Fruit fly (Drosophila melanogaster) whole organism, embryonic: ENCODE measurements around the gene Dmtn.

Source experiments
- ATbp ChIP-seq: fragments of 200-800 bp; sonication (Bioruptor generic); optimal IDR thresholded peaks from 2 replicates; lab custom pipeline; 2017; ENCODE audit warnings: missing biosample characterization, mild to moderate bottlenecking, missing genetic modification characterization, missing genetic modification reagents
- BEAF-32 ChIP-seq: fragments of 200-800 bp; sonication (Bioruptor generic); optimal IDR thresholded peaks from 3 replicates; lab custom pipeline; 2017; ENCODE audit warnings: missing biosample characterization, missing genetic modification characterization, mild to moderate bottlenecking, moderate library complexity, missing genetic modification reagents
- Bgb ChIP-seq: fragments of 200-800 bp; sonication (Bioruptor generic); IDR thresholded peaks from 2 replicates; pipeline ENCODE4 v1.3.6; 2022; ENCODE audit warnings: missing biosample characterization, missing genetic modification characterization; ENCODE audit not compliant: partially characterized antibody
- CG10274 ChIP-seq: fragments of 200-800 bp; sonication (Bioruptor generic); optimal IDR thresholded peaks from 3 replicates; lab custom pipeline; 2017; ENCODE audit warnings: missing biosample characterization, mild to moderate bottlenecking, missing genetic modification characterization
- CG10462 ChIP-seq: fragments of 200-800 bp; sonication (Bioruptor generic); optimal IDR thresholded peaks from 2 replicates; lab custom pipeline; 2016; ENCODE audit warnings: missing biosample characterization, missing genetic modification characterization
- CG11456 ChIP-seq: fragments of 200-800 bp; sonication (Bioruptor generic); IDR thresholded peaks from 3 replicates; pipeline ENCODE4 v1.3.6; 2022; ENCODE audit warnings: missing biosample characterization, missing genetic modification characterization
- CG12236 ChIP-seq: fragments of 200-800 bp; sonication (Bioruptor generic); optimal IDR thresholded peaks from 2 replicates; lab custom pipeline; 2016; ENCODE audit warnings: missing biosample characterization, missing genetic modification characterization
- CG13123 ChIP-seq: fragments of 200-800 bp; sonication (Bioruptor generic); optimal IDR thresholded peaks from 2 replicates; lab custom pipeline; 2016; ENCODE audit warnings: missing biosample characterization, missing genetic modification characterization
- CG15696 ChIP-seq: fragments of 200-800 bp; sonication (Bioruptor generic); optimal IDR thresholded peaks from 2 replicates; lab custom pipeline; 2019; ENCODE audit warnings: missing biosample characterization, mild to moderate bottlenecking, missing genetic modification characterization, moderate library complexity
- CG1603 ChIP-seq: fragments of 200-800 bp; sonication (Bioruptor generic); optimal IDR thresholded peaks from 2 replicates; lab custom pipeline; 2019; ENCODE audit warnings: missing biosample characterization, mild to moderate bottlenecking, missing genetic modification characterization, moderate library complexity
- CG17186 ChIP-seq: fragments of 200-800 bp; sonication (Bioruptor generic); optimal IDR thresholded peaks from 3 replicates; lab custom pipeline; 2017; ENCODE audit warnings: missing biosample characterization, missing genetic modification reagents, missing genetic modification characterization
- CG30020 ChIP-seq: fragments of 200-800 bp; optimal IDR thresholded peaks from 2 replicates; lab custom pipeline; 2019; ENCODE audit warnings: missing biosample characterization, mild to moderate bottlenecking, missing genetic modification characterization, moderate library complexity
- CG30403 ChIP-seq: fragments of 200-800 bp; sonication (Bioruptor generic); optimal IDR thresholded peaks from 3 replicates; lab custom pipeline; 2016; ENCODE audit warnings: missing biosample characterization, missing genetic modification characterization
- CG3281 ChIP-seq: fragments of 200-800 bp; sonication (Bioruptor generic); optimal IDR thresholded peaks from 3 replicates; lab custom pipeline; 2017; ENCODE audit warnings: missing biosample characterization, mild to moderate bottlenecking, missing genetic modification characterization
- CG4730 ChIP-seq: fragments of 200-800 bp; sonication (Bioruptor generic); IDR thresholded peaks from 2 replicates; pipeline ENCODE4 v1.3.6; 2022; ENCODE audit warnings: missing biosample characterization, missing genetic modification characterization
- CG5180 ChIP-seq: fragments of 200-800 bp; sonication (Bioruptor generic); optimal IDR thresholded peaks from 3 replicates; lab custom pipeline; 2017; ENCODE audit warnings: missing biosample characterization, missing genetic modification characterization, mild to moderate bottlenecking, moderate library complexity, missing genetic modification reagents
- CG5953 ChIP-seq: fragments of 200-800 bp; sonication (Bioruptor generic); IDR thresholded peaks from 2 replicates; pipeline ENCODE4 v1.3.6; 2022; ENCODE audit warnings: missing biosample characterization, missing genetic modification characterization
- CG7963 ChIP-seq: fragments of 200-800 bp; sonication (Bioruptor generic); IDR thresholded peaks from 3 replicates; pipeline ENCODE4 v1.3.6; 2022; ENCODE audit warnings: missing biosample characterization, missing genetic modification characterization; ENCODE audit not compliant: partially characterized antibody
- CG8924 ChIP-seq: fragments of 200-800 bp; optimal IDR thresholded peaks from 3 replicates; lab custom pipeline; 2019; ENCODE audit warnings: missing biosample characterization, mild to moderate bottlenecking, missing genetic modification characterization, moderate library complexity
- Dek ChIP-seq: fragments of 200-800 bp; sonication (Bioruptor generic); optimal IDR thresholded peaks from 3 replicates; lab custom pipeline; 2019; ENCODE audit warnings: missing biosample characterization, mild to moderate bottlenecking, missing genetic modification characterization, moderate library complexity
- Dref ChIP-seq: fragments of 200-800 bp; sonication (Bioruptor generic); IDR thresholded peaks from 2 replicates; pipeline ENCODE4 v1.3.6; 2022; ENCODE audit warnings: missing biosample characterization, missing genetic modification characterization
- Eip74EF ChIP-seq, 2 experiments: fragments of 200-800 bp in 1 of 2; fragments of >200 bp in 1 of 2; sonication (Bioruptor generic) in 1 of 2; optimal IDR thresholded peaks; 2 replicates each; lab custom pipeline; 2017 to 2019; ENCODE audit warnings: missing biosample characterization in 2 of 2, missing genetic modification characterization in 2 of 2, mild to moderate bottlenecking in 1 of 2, moderate library complexity in 1 of 2
- Ets65A ChIP-seq: fragments of 200-800 bp; sonication (Bioruptor generic); peaks from one replicate; lab custom pipeline; 2016; ENCODE audit warnings: missing biosample characterization, missing genetic modification characterization
- GATAe ChIP-seq: fragments of 200-800 bp; sonication (Bioruptor generic); conservative IDR thresholded peaks from 2 replicates; pipeline ENCODE4 v1.3.6; 2022; ENCODE audit warnings: missing biosample characterization, missing genetic modification characterization
- H15 ChIP-seq: fragments of 200-800 bp; sonication (Bioruptor generic); IDR thresholded peaks from 3 replicates; pipeline ENCODE4 v1.3.6; 2022; ENCODE audit warnings: missing biosample characterization, missing genetic modification characterization
- HLH3B ChIP-seq: fragments of 200-800 bp; sonication (Bioruptor generic); IDR thresholded peaks from 2 replicates; pipeline ENCODE4 v1.3.6; 2022; ENCODE audit warnings: missing biosample characterization, missing genetic modification characterization
- HLH4C ChIP-seq: fragments of 200-800 bp; sonication (Bioruptor generic); IDR thresholded peaks from 3 replicates; pipeline ENCODE4 v1.3.6; 2022; ENCODE audit warnings: missing biosample characterization, missing genetic modification characterization; ENCODE audit not compliant: partially characterized antibody
- HLHmδ ChIP-seq: fragments of 200-800 bp; sonication (Bioruptor generic); optimal IDR thresholded peaks from 2 replicates; lab custom pipeline; 2018; ENCODE audit warnings: missing biosample characterization, mild to moderate bottlenecking, missing genetic modification characterization, moderate library complexity
- HmgD ChIP-seq: fragments of 200-800 bp; sonication (Bioruptor generic); optimal IDR thresholded peaks from 3 replicates; lab custom pipeline; 2016; ENCODE audit warnings: missing biosample characterization, missing genetic modification characterization
- Kr ChIP-seq: fragments of 200-800 bp; sonication (Bioruptor generic); optimal IDR thresholded peaks from 2 replicates; lab custom pipeline; 2017; ENCODE audit warnings: missing biosample characterization, mild to moderate bottlenecking, missing genetic modification characterization
- Lim3 ChIP-seq: fragments of 200-800 bp; sonication (Bioruptor generic); IDR thresholded peaks from 2 replicates; pipeline ENCODE4 v1.3.6; 2022; ENCODE audit warnings: missing biosample characterization, missing genetic modification characterization
- MESR4 ChIP-seq: fragments of 200-800 bp; sonication (Bioruptor generic); optimal IDR thresholded peaks from 2 replicates; lab custom pipeline; 2018; ENCODE audit warnings: missing biosample characterization, mild to moderate bottlenecking, missing genetic modification characterization, moderate library complexity
- Mad ChIP-seq: fragments of 200-800 bp; sonication (Bioruptor generic); optimal IDR thresholded peaks from 2 replicates; lab custom pipeline; 2016; ENCODE audit warnings: missing biosample characterization, missing genetic modification characterization
- Rx ChIP-seq: fragments of 200-800 bp; sonication (Bioruptor generic); IDR thresholded peaks from 2 replicates; pipeline ENCODE4 v1.3.6; 2022; ENCODE audit warnings: missing biosample characterization, missing genetic modification characterization
- Side ChIP-seq: fragments of 200-800 bp; sonication (Bioruptor generic); optimal IDR thresholded peaks from 2 replicates; lab custom pipeline; 2016; ENCODE audit warnings: missing biosample characterization, missing genetic modification characterization
- aop ChIP-seq: fragments of 200-800 bp; sonication (Bioruptor generic); IDR thresholded peaks from 2 replicates; pipeline ENCODE4 v1.3.6; 2022; ENCODE audit warnings: missing biosample characterization, missing genetic modification characterization
- cg ChIP-seq: fragments of 200-800 bp; sonication (Bioruptor generic); optimal IDR thresholded peaks from 3 replicates; lab custom pipeline; 2019; ENCODE audit warnings: missing biosample characterization, mild to moderate bottlenecking, missing genetic modification characterization, moderate library complexity
- dan ChIP-seq: fragments of 200-800 bp; sonication (Bioruptor generic); IDR thresholded peaks from 2 replicates; pipeline ENCODE4 v1.3.6; 2022; ENCODE audit warnings: missing biosample characterization, missing genetic modification characterization
- dpn ChIP-seq, 2 experiments: fragments of 200-800 bp; sonication (Bioruptor generic); optimal IDR thresholded peaks; 3 replicates each; lab custom pipeline; 2016; ENCODE audit warnings: missing biosample characterization in 2 of 2, missing genetic modification characterization in 2 of 2
- eve ChIP-seq, 2 experiments: fragments of >200 bp; optimal IDR thresholded peaks; 2 replicates each; lab custom pipeline; 2017; ENCODE audit warnings: missing biosample characterization in 2 of 2, missing genetic modification characterization in 2 of 2
- eyg ChIP-seq: fragments of 200-800 bp; sonication (Bioruptor generic); optimal IDR thresholded peaks from 3 replicates; lab custom pipeline; 2016; ENCODE audit warnings: missing biosample characterization, missing genetic modification characterization
- gfzf ChIP-seq: fragments of 200-800 bp; sonication (Bioruptor generic); optimal IDR thresholded peaks from 2 replicates; lab custom pipeline; 2016; ENCODE audit warnings: missing biosample characterization, mild to moderate bottlenecking, missing genetic modification characterization, moderate library complexity
- insv ChIP-seq, 2 experiments: fragments of 200-800 bp; sonication (Bioruptor generic); optimal IDR thresholded peaks; 3 replicates each; lab custom pipeline; 2016 to 2018; ENCODE audit warnings: missing biosample characterization in 2 of 2, missing genetic modification characterization in 2 of 2
- kay ChIP-seq: fragments of 200-800 bp; sonication (Bioruptor generic); optimal IDR thresholded peaks from 2 replicates; lab custom pipeline; 2016; ENCODE audit warnings: missing biosample characterization, missing genetic modification characterization
- kni ChIP-seq: fragments of 200-800 bp; sonication (Bioruptor generic); optimal IDR thresholded peaks from 3 replicates; lab custom pipeline; 2017; ENCODE audit warnings: mild to moderate bottlenecking, missing biosample characterization, missing genetic modification reagents, missing genetic modification characterization
- rib ChIP-seq: fragments of 200-800 bp; sonication (Bioruptor generic); IDR thresholded peaks from 2 replicates; pipeline ENCODE4 v1.3.6; 2022; ENCODE audit warnings: missing biosample characterization, missing genetic modification characterization
- scrt ChIP-seq: fragments of 200-800 bp; sonication (Bioruptor generic); optimal IDR thresholded peaks from 2 replicates; lab custom pipeline; 2018; ENCODE audit warnings: missing biosample characterization, mild to moderate bottlenecking, missing genetic modification characterization, moderate library complexity
- z ChIP-seq: fragments of 200-800 bp; sonication (Bioruptor generic); IDR thresholded peaks from 3 replicates; pipeline ENCODE4 v1.3.6; 2022; ENCODE audit warnings: missing biosample characterization, missing genetic modification characterization
- zen ChIP-seq: fragments of 200-800 bp; sonication (Bioruptor generic); optimal IDR thresholded peaks from 3 replicates; lab custom pipeline; 2018; ENCODE audit warnings: missing biosample characterization, mild to moderate bottlenecking, missing genetic modification characterization, moderate library complexity

Gene Dmtn

DNA sequence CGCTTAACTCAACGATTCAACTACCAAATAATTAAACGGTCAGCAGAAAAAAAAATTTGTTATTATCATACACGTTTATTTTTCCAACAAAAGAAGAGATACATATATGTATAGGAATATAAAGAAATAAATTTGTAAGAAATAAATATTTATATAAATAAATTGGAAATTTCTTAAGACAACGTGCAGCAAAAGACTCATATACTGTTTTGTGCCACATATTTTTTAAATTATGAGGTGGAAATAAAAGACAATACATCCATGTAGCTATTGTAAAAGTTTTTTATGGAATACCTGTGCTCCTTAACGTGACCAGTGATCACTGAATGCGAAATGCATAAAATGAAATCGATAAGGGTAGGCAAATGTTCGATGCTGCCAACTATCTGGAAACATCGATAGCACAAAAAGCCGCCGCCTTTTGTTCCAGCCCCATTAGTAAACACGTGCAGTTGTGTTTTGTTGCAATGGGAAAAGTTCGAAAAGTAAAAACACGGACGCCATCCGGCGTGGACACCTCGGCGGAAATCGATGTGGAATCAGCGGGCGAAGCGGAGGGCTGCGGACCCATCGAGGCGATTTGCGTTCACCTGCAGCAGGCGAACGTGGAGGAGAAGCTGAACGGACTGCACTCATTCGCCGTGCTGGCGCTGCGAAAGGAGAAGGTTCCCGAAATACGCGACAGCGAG, 37.0 kb downstream of the Dmtn start, which contains the start of gene CG10286 (continued):
- TF ChIP-seq CG30020 (tag; lab: Kevin White, UChicago) (peak; percentile 12), Dref (GFP tag; lab: Robert Waterston, UW) (peak; percentile 91), CG12236 (no peak), aop (GFP tag; lab: Robert Waterston, UW) (no peak), CG7963 (GFP tag; lab: Robert Waterston, UW) (peak; percentile 76; the same call in 1 of the 3 replicates), BEAF-32 (GFP tag; lab: Kevin White, UChicago) (peak; percentile 82), scrt (GFP tag; lab: Kevin White, UChicago) (peak; percentile 25), kay (no peak), CG17186 (GFP tag; lab: Kevin White, UChicago) (no peak), GATAe (GFP tag; lab: Robert Waterston, UW) (no peak), H15 (no peak), kni (GFP tag; lab: Kevin White, UChicago) (no peak), eve (GFP tag; optimal IDR thresholded peaks at IDR 0.05; lab: Kevin White, UChicago) (no peak), CG30403 (GFP tag; lab: Kevin White, UChicago) (peak; percentile 12), Lim3 (no peak), z (GFP tag; lab: Robert Waterston, UW) (no peak), Eip74EF (GFP tag; optimal IDR thresholded peaks at IDR 0.05; lab: Kevin White, UChicago) (no peak), Dek (tag; lab: Kevin White, UChicago) (peak; percentile 47), Ets65A (GFP tag; lab: Kevin White, UChicago) (no peak), CG10274 (no peak), Side (GFP tag; lab: Kevin White, UChicago) (no peak), CG10462 (GFP tag; lab: Kevin White, UChicago) (peak; percentile 13), dan (no peak), dpn (GFP tag; optimal IDR thresholded peaks at IDR 0.05; lab: Kevin White, UChicago) (no peak), ATbp (no peak), HLH3B (GFP tag; lab: Robert Waterston, UW) (peak; percentile 17; the same call in 1 of the 2 replicates), MESR4 (GFP tag; lab: Kevin White, UChicago) (peak; percentile 60), HLH4C (peak; percentile 70), insv (GFP tag; optimal IDR thresholded peaks at IDR 0.05; lab: Kevin White, UChicago) (no peak), CG5953 (GFP tag; lab: Robert Waterston, UW) (no peak), CG15696 (tag; lab: Kevin White, UChicago) (no peak), CG8924 (peak; percentile 86), rib (GFP tag; lab: Robert Waterston, UW) (peak; percentile 11; the same call in 1 of the 2 replicates), CG4730 (GFP tag; lab: Robert Waterston, UW) (no peak), CG13123 (no peak), Kr (GFP tag; lab: Kevin White, UChicago) (no peak), Mad (GFP tag; lab: Kevin White, UChicago) (no peak), HLHmδ (GFP tag; lab: Kevin White, UChicago) (no peak), CG3281 (peak; percentile 33), zen (tag; lab: Kevin White, UChicago) (peak; percentile 23), CG11456 (GFP tag; lab: Robert Waterston, UW) (0 out of 3 replicates have a peak, but pooled peaks have one; percentile 7), CG5180 (no peak), Bgb (GFP tag; lab: Robert Waterston, UW) (peak; percentile 85), eyg (GFP tag; lab: Kevin White, UChicago) (no peak), HmgD (GFP tag; lab: Kevin White, UChicago) (peak; percentile 34), CG1603 (tag; lab: Kevin White, UChicago) (peak; percentile 61), gfzf (GFP tag; lab: Kevin White, UChicago) (peak; percentile 74), cg (GFP tag; lab: Kevin White, UChicago) (no peak), Rx (GFP tag; lab: Robert Waterston, UW) (peak; percentile 31; the same call in 1 of the 2 replicates)
